Fruit fly (Drosophila melanogaster) whole organism, embryonic: ENCODE data around the gene prd.
A peak's percentile ranks its signal among the peaks of the same experiment; 100 is the strongest.

Experiments used
- Awh ChIP-seq: fragments of 200-800 bp; sonication (Bioruptor generic); IDR thresholded peaks from 2 replicates; pipeline ENCODE4, ENCODE4 v1.3.6; 2022; ENCODE audit warnings: missing biosample characterization, missing genetic modification characterization
- B-H2 ChIP-seq: fragments of 200-800 bp; sonication (Bioruptor generic); optimal IDR thresholded peaks from 2 replicates; lab custom pipeline; 2018; ENCODE audit warnings: missing biosample characterization, mild to moderate bottlenecking, missing genetic modification characterization
- BEAF-32 ChIP-seq: fragments of 200-800 bp; sonication (Bioruptor generic); optimal IDR thresholded peaks from 3 replicates; lab custom pipeline; 2017; ENCODE audit warnings: missing biosample characterization, missing genetic modification characterization, mild to moderate bottlenecking, moderate library complexity, missing genetic modification reagents
- CG10147 ChIP-seq: fragments of 200-800 bp; sonication (Bioruptor generic); optimal IDR thresholded peaks from 2 replicates; lab custom pipeline; 2019; ENCODE audit warnings: missing biosample characterization, mild to moderate bottlenecking, missing genetic modification characterization, moderate library complexity
- CG12659 ChIP-seq: fragments of 200-800 bp; sonication (Bioruptor generic); optimal IDR thresholded peaks from 3 replicates; lab custom pipeline; 2017; ENCODE audit warnings: mild to moderate bottlenecking, missing biosample characterization, missing genetic modification reagents, missing genetic modification characterization
- CG14710 ChIP-seq: fragments of 200-800 bp; sonication (Bioruptor generic); optimal IDR thresholded peaks from 3 replicates; lab custom pipeline; 2019; ENCODE audit warnings: missing biosample characterization, mild to moderate bottlenecking, missing genetic modification characterization, moderate library complexity
- CG15514 ChIP-seq: fragments of 200-800 bp; sonication (Bioruptor generic); optimal IDR thresholded peaks from 3 replicates; lab custom pipeline; 2017; ENCODE audit warnings: missing biosample characterization, missing genetic modification characterization, mild to moderate bottlenecking, moderate library complexity, missing genetic modification reagents
- CG15696 ChIP-seq: fragments of 200-800 bp; sonication (Bioruptor generic); optimal IDR thresholded peaks from 2 replicates; lab custom pipeline; 2019; ENCODE audit warnings: missing biosample characterization, mild to moderate bottlenecking, missing genetic modification characterization, moderate library complexity
- CG17829 ChIP-seq: fragments of 200-800 bp; optimal IDR thresholded peaks from 2 replicates; lab custom pipeline; 2019; ENCODE audit warnings: missing biosample characterization, mild to moderate bottlenecking, missing genetic modification characterization, moderate library complexity
- CG2120 ChIP-seq: fragments of 200-800 bp; sonication (Bioruptor generic); optimal IDR thresholded peaks from 3 replicates; lab custom pipeline; 2016; ENCODE audit warnings: missing biosample characterization, missing genetic modification characterization
- CG30020 ChIP-seq: fragments of 200-800 bp; optimal IDR thresholded peaks from 2 replicates; lab custom pipeline; 2019; ENCODE audit warnings: missing biosample characterization, mild to moderate bottlenecking, missing genetic modification characterization, moderate library complexity
- CG34376 ChIP-seq: fragments of 200-800 bp; sonication (Bioruptor generic); optimal IDR thresholded peaks from 2 replicates; lab custom pipeline; 2018; ENCODE audit warnings: missing biosample characterization, mild to moderate bottlenecking, missing genetic modification characterization
- CG4617 ChIP-seq: fragments of 200-800 bp; sonication (Bioruptor generic); optimal IDR thresholded peaks from 3 replicates; lab custom pipeline; 2016; ENCODE audit warnings: missing biosample characterization, missing genetic modification characterization, borderline replicate concordance
- CG7357 ChIP-seq: fragments of 200-800 bp; sonication (Bioruptor generic); IDR thresholded peaks from 3 replicates; pipeline ENCODE4 v1.3.6; 2022; ENCODE audit warnings: missing biosample characterization, missing genetic modification characterization
- CG9437 ChIP-seq: fragments of 200-800 bp; sonication (Bioruptor generic); optimal IDR thresholded peaks from 2 replicates; lab custom pipeline; 2018; ENCODE audit warnings: missing biosample characterization, mild to moderate bottlenecking, missing genetic modification characterization
- Deaf1 ChIP-seq: fragments of 200-800 bp; optimal IDR thresholded peaks from 3 replicates; lab custom pipeline; 2019; ENCODE audit warnings: missing biosample characterization, mild to moderate bottlenecking, missing genetic modification characterization, moderate library complexity
- Dll ChIP-seq: fragments of 200-800 bp; sonication (Bioruptor generic); IDR thresholded peaks from 4 replicates; pipeline ENCODE4 v1.3.6; 2022; ENCODE audit warnings: missing biosample characterization, missing genetic modification characterization; ENCODE audit not compliant: partially characterized antibody
- Dp ChIP-seq: fragments of 200-800 bp; sonication (Bioruptor generic); optimal IDR thresholded peaks from 2 replicates; lab custom pipeline; 2018; ENCODE audit warnings: missing biosample characterization, mild to moderate bottlenecking, missing genetic modification characterization, moderate library complexity
- Dref ChIP-seq: fragments of 200-800 bp; sonication (Bioruptor generic); IDR thresholded peaks from 2 replicates; pipeline ENCODE4 v1.3.6; 2022; ENCODE audit warnings: missing biosample characterization, missing genetic modification characterization
- E2f2 ChIP-seq: fragments of 200-800 bp; sonication (Bioruptor generic); IDR thresholded peaks from 2 replicates; pipeline ENCODE4 v1.3.6; 2022; ENCODE audit warnings: missing biosample characterization, missing genetic modification characterization
- Fer3 ChIP-seq: fragments of 200-800 bp; sonication (Bioruptor generic); optimal IDR thresholded peaks from 2 replicates; lab custom pipeline; 2018; ENCODE audit warnings: missing biosample characterization, mild to moderate bottlenecking, missing genetic modification characterization, moderate library complexity
- HHEX ChIP-seq: fragments of 200-800 bp; sonication (Bioruptor generic); optimal IDR thresholded peaks from 3 replicates; lab custom pipeline; 2017; ENCODE audit warnings: missing biosample characterization, mild to moderate bottlenecking, missing genetic modification characterization, missing genetic modification reagents
- HLHmδ ChIP-seq: fragments of 200-800 bp; sonication (Bioruptor generic); optimal IDR thresholded peaks from 2 replicates; lab custom pipeline; 2018; ENCODE audit warnings: missing biosample characterization, mild to moderate bottlenecking, missing genetic modification characterization, moderate library complexity
- Hr51 ChIP-seq, 2 experiments: fragments of 200-800 bp; sonication (Bioruptor generic); optimal IDR thresholded peaks; 2 replicates in 1 of 2; 3 replicates in 1 of 2; lab custom pipeline; 2016 to 2018; ENCODE audit warnings: missing biosample characterization in 2 of 2, missing genetic modification characterization in 2 of 2, mild to moderate bottlenecking in 1 of 2, moderate library complexity in 1 of 2
- MBD-R2 ChIP-seq: fragments of 200-800 bp; sonication (Bioruptor generic); IDR thresholded peaks from 2 replicates; pipeline ENCODE4 v1.3.6; 2022; ENCODE audit warnings: missing biosample characterization, missing genetic modification characterization
- MESR4 ChIP-seq: fragments of 200-800 bp; sonication (Bioruptor generic); optimal IDR thresholded peaks from 2 replicates; lab custom pipeline; 2018; ENCODE audit warnings: missing biosample characterization, mild to moderate bottlenecking, missing genetic modification characterization, moderate library complexity
- Opbp ChIP-seq: fragments of 200-800 bp; sonication (Bioruptor generic); IDR thresholded peaks from 3 replicates; pipeline ENCODE4 v1.3.6; 2022; ENCODE audit warnings: missing biosample characterization, missing genetic modification characterization; ENCODE audit not compliant: partially characterized antibody
- Scr ChIP-seq: fragments of 200-800 bp; sonication (Bioruptor generic); IDR thresholded peaks from 2 replicates; pipeline ENCODE4 v1.3.6; 2022; ENCODE audit warnings: missing biosample characterization, missing genetic modification characterization; ENCODE audit not compliant: partially characterized antibody
- Sry-β ChIP-seq: fragments of 200-800 bp; sonication (Bioruptor generic); optimal IDR thresholded peaks from 2 replicates; lab custom pipeline; 2018; ENCODE audit warnings: missing biosample characterization, mild to moderate bottlenecking, missing genetic modification characterization, moderate library complexity
- Sry-δ ChIP-seq: fragments of 200-800 bp; sonication (Bioruptor generic); optimal IDR thresholded peaks from 2 replicates; lab custom pipeline; 2016; ENCODE audit warnings: missing biosample characterization, missing genetic modification characterization
- ap ChIP-seq: fragments of 200-800 bp; sonication (Bioruptor generic); IDR thresholded peaks from 2 replicates; pipeline ENCODE4 v1.3.6; 2022; ENCODE audit warnings: missing biosample characterization, missing genetic modification characterization
- bbx ChIP-seq: fragments of 200-800 bp; sonication (Bioruptor generic); IDR thresholded peaks from 2 replicates; pipeline ENCODE4 v1.3.6; 2022; ENCODE audit warnings: missing biosample characterization, missing genetic modification characterization; ENCODE audit not compliant: partially characterized antibody
- bigmax ChIP-seq: fragments of 200-800 bp; sonication (Bioruptor generic); optimal IDR thresholded peaks from 2 replicates; lab custom pipeline; 2018; ENCODE audit warnings: missing biosample characterization, mild to moderate bottlenecking, missing genetic modification characterization
- btn ChIP-seq: fragments of 200-800 bp; sonication (Bioruptor generic); optimal IDR thresholded peaks from 2 replicates; lab custom pipeline; 2016; ENCODE audit warnings: missing biosample characterization, missing genetic modification characterization
- crol ChIP-seq: fragments of 200-800 bp; sonication (Bioruptor generic); IDR thresholded peaks from 2 replicates; pipeline ENCODE4 v1.3.6; 2022; ENCODE audit warnings: missing biosample characterization, missing genetic modification characterization
- dm ChIP-seq: fragments of 200-800 bp; sonication (Bioruptor generic); optimal IDR thresholded peaks from 3 replicates; lab custom pipeline; 2016; ENCODE audit warnings: missing biosample characterization, missing genetic modification characterization
- exex ChIP-seq: fragments of 200-800 bp; sonication (Bioruptor generic); optimal IDR thresholded peaks from 4 replicates; lab custom pipeline; 2018; ENCODE audit warnings: missing biosample characterization, mild to moderate bottlenecking, missing genetic modification characterization, moderate library complexity
- fd96Cb ChIP-seq: fragments of 200-800 bp; sonication (Bioruptor generic); optimal IDR thresholded peaks from 2 replicates; lab custom pipeline; 2018; ENCODE audit warnings: missing biosample characterization, mild to moderate bottlenecking, missing genetic modification characterization, moderate library complexity
- gfzf ChIP-seq: fragments of 200-800 bp; sonication (Bioruptor generic); optimal IDR thresholded peaks from 2 replicates; lab custom pipeline; 2016; ENCODE audit warnings: missing biosample characterization, mild to moderate bottlenecking, missing genetic modification characterization, moderate library complexity
- insv ChIP-seq, 2 experiments: fragments of 200-800 bp; sonication (Bioruptor generic); optimal IDR thresholded peaks; 3 replicates each; lab custom pipeline; 2016 to 2018; ENCODE audit warnings: missing biosample characterization in 2 of 2, missing genetic modification characterization in 2 of 2
- lilli ChIP-seq: fragments of 200-800 bp; sonication (Bioruptor generic); optimal IDR thresholded peaks from 3 replicates; lab custom pipeline; 2016; ENCODE audit warnings: missing biosample characterization, missing genetic modification characterization
- pan ChIP-seq, 4 experiments: fragments of >200 bp in 3 of 4; fragments of 200-800 bp in 1 of 4; sonication (Bioruptor generic) in 1 of 4; optimal IDR thresholded peaks in 3 of 4; IDR thresholded peaks in 1 of 4; 2 replicates each; pipeline versions ENCODE4 v1.3.6 to Lab custom; 2017 to 2022; ENCODE audit warnings: missing biosample characterization in 2 of 4, missing genetic modification characterization in 2 of 4, mixed read lengths in 1 of 4
- phol ChIP-seq: fragments of 200-800 bp; sonication (Bioruptor generic); optimal IDR thresholded peaks from 3 replicates; lab custom pipeline; 2018; ENCODE audit warnings: missing biosample characterization, mild to moderate bottlenecking, missing genetic modification characterization, moderate library complexity
- sens ChIP-seq: fragments of 200-800 bp; sonication (Bioruptor generic); peaks from one replicate; lab custom pipeline; 2016; ENCODE audit warnings: missing biosample characterization, missing genetic modification characterization
- tap ChIP-seq: fragments of 200-800 bp; optimal IDR thresholded peaks from 3 replicates; lab custom pipeline; 2019; ENCODE audit warnings: missing biosample characterization, mild to moderate bottlenecking, missing genetic modification characterization, moderate library complexity
- trem ChIP-seq: fragments of 200-800 bp; optimal IDR thresholded peaks from 3 replicates; lab custom pipeline; 2019; ENCODE audit warnings: missing biosample characterization, mild to moderate bottlenecking, missing genetic modification characterization, moderate library complexity
- twi ChIP-seq: fragments of 200-800 bp; optimal IDR thresholded peaks from 2 replicates; lab custom pipeline; 2019; ENCODE audit warnings: missing biosample characterization, mild to moderate bottlenecking, missing genetic modification characterization, moderate library complexity
- z ChIP-seq: fragments of 200-800 bp; sonication (Bioruptor generic); IDR thresholded peaks from 3 replicates; pipeline ENCODE4 v1.3.6; 2022; ENCODE audit warnings: missing biosample characterization, missing genetic modification characterization
- zen ChIP-seq: fragments of 200-800 bp; sonication (Bioruptor generic); optimal IDR thresholded peaks from 3 replicates; lab custom pipeline; 2018; ENCODE audit warnings: missing biosample characterization, mild to moderate bottlenecking, missing genetic modification characterization, moderate library complexity

Gene prd

DNA sequence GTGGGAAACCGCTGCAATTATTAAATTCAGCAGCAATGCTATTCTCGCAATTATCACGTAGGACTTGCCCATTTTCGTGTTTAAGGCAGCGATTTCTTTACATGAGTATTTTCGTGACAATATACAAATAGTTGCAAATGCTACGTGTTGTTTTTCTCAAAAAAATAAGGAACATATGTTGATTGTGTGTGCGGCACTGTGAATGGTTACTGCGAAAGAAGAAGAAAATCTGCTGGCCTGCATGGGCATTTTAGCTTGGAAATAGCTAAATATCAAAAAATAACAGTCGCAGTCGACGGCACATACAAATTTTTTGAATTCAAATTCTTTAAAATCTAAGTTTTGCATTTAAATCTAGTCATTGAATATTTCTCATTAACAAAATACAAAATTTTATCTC lies 45.1 kb downstream of the prd start, which contains the start of gene CG6766 (continued):
- TF ChIP-seq Sry-β (peak; percentile 91), bbx (peak; percentile 35; the same call in 1 of the 2 replicates), dm (GFP tag; lab: Kevin White, UChicago) (peak; percentile 52), crol (GFP tag; lab: Robert Waterston, UW) (no peak), Dref (peak; percentile 58), CG14710 (tag; lab: Kevin White, UChicago) (peak; percentile 31), BEAF-32 (peak; percentile 52), pan (optimal IDR thresholded peaks at IDR 0.05; lab: Kevin White, UChicago) (no peak), pan (GFP tag; optimal IDR thresholded peaks at IDR 0.05 in 1 of 2, IDR thresholded peaks at IDR 0.05 in 1 of 2) (no peak), E2f2 (GFP tag; lab: Robert Waterston, UW) (peak; percentile 49), bigmax (peak; percentile 24), MESR4 (GFP tag; lab: Kevin White, UChicago) (peak; percentile 60), Fer3 (tag; lab: Kevin White, UChicago) (no peak), Hr51 (GFP tag; optimal IDR thresholded peaks at IDR 0.05; lab: Kevin White, UChicago) (no peak), sens (GFP tag; lab: Kevin White, UChicago) (peak; percentile 73), CG12659 (GFP tag; lab: Kevin White, UChicago) (peak; percentile 31), CG2120 (GFP tag; lab: Kevin White, UChicago) (peak; percentile 32), CG7357 (GFP tag; lab: Robert Waterston, UW) (no peak), trem (tag; lab: Kevin White, UChicago) (no peak), MBD-R2 (GFP tag; lab: Robert Waterston, UW) (peak; percentile 96), lilli (GFP tag; lab: Kevin White, UChicago) (no peak), Dll (GFP tag; lab: Robert Waterston, UW) (peak; percentile 29; the same call in 1 of the 4 replicates), fd96Cb (no peak), CG9437 (GFP tag; lab: Kevin White, UChicago) (no peak), Scr (peak; percentile 36; the same call in 1 of the 2 replicates), ap (no peak), zen (tag; lab: Kevin White, UChicago) (no peak), CG15696 (tag; lab: Kevin White, UChicago) (no peak), Sry-δ (GFP tag; lab: Kevin White, UChicago) (peak; percentile 35), CG4617 (GFP tag; lab: Kevin White, UChicago) (peak; percentile 65), CG10147 (GFP tag; lab: Kevin White, UChicago) (no peak), CG15514 (GFP tag; lab: Kevin White, UChicago) (peak; percentile 23), twi (tag; lab: Kevin White, UChicago) (peak; percentile 77), CG30020 (tag; lab: Kevin White, UChicago) (peak; percentile 6), HLHmδ (GFP tag; lab: Kevin White, UChicago) (no peak), z (no peak), insv (GFP tag; optimal IDR thresholded peaks at IDR 0.05; lab: Kevin White, UChicago) (no peak), gfzf (peak; percentile 27), phol (peak; percentile 9), Dp (peak; percentile 42), tap (no peak), Deaf1 (tag; lab: Kevin White, UChicago) (no peak), Awh (no peak), CG34376 (GFP tag; lab: Kevin White, UChicago) (peak; percentile 9), HHEX (GFP tag; lab: Kevin White, UChicago) (no peak), btn (GFP tag; lab: Kevin White, UChicago) (no peak), Opbp (GFP tag; lab: Robert Waterston, UW) (peak; percentile 23; the same call in 2 of the 3 replicates), B-H2 (GFP tag; lab: Kevin White, UChicago) (peak; percentile 34), exex (no peak), CG17829 (peak; percentile 4)
